Fruit fly (Drosophila melanogaster) whole organism, embryonic: Measurements from ENCODE around the gene zf30C.
A peak's percentile ranks its signal among the peaks of the same experiment; 100 is the strongest.

Experiments
- Adf1 ChIP-seq: fragments of 200-800 bp; sonication (Bioruptor generic); IDR thresholded peaks from 2 replicates; pipeline ENCODE4 v1.3.6; 2022; ENCODE audit warnings: missing biosample characterization, missing genetic modification characterization
- Aef1 ChIP-seq: fragments of 200-800 bp; sonication (Bioruptor generic); IDR thresholded peaks from 3 replicates; pipeline ENCODE4 v1.3.6; 2022; ENCODE audit warnings: missing biosample characterization, missing genetic modification characterization
- CG12219 ChIP-seq: fragments of 200-800 bp; sonication (Bioruptor generic); optimal IDR thresholded peaks from 3 replicates; lab custom pipeline; 2018; ENCODE audit warnings: missing biosample characterization, mild to moderate bottlenecking, missing genetic modification characterization
- CG12744 ChIP-seq: fragments of 200-800 bp; sonication (Bioruptor generic); optimal IDR thresholded peaks from 2 replicates; lab custom pipeline; 2016; ENCODE audit warnings: missing biosample characterization, missing genetic modification characterization
- CG13287 ChIP-seq: fragments of 200-800 bp; sonication (Bioruptor generic); IDR thresholded peaks from 2 replicates; pipeline ENCODE4 v1.3.6; 2022; ENCODE audit warnings: missing biosample characterization, missing genetic modification characterization; ENCODE audit not compliant: partially characterized antibody
- CG16813 ChIP-seq: fragments of 200-800 bp; sonication (Bioruptor generic); IDR thresholded peaks from 3 replicates; pipeline ENCODE4 v1.3.6; 2022; ENCODE audit warnings: missing biosample characterization, missing genetic modification characterization; ENCODE audit not compliant: partially characterized antibody
- CG17328 ChIP-seq: fragments of 200-800 bp; sonication (Bioruptor generic); IDR thresholded peaks from 2 replicates; pipeline ENCODE4 v1.3.6; 2022; ENCODE audit warnings: missing biosample characterization, missing genetic modification characterization
- CG3163 ChIP-seq: fragments of 200-800 bp; sonication (Bioruptor generic); optimal IDR thresholded peaks from 3 replicates; lab custom pipeline; 2016; ENCODE audit warnings: missing biosample characterization, missing genetic modification characterization
- CG42726 ChIP-seq: fragments of 200-800 bp; sonication (Bioruptor generic); IDR thresholded peaks from 2 replicates; pipeline ENCODE4 v1.3.6; 2022; ENCODE audit warnings: missing biosample characterization, missing genetic modification characterization; ENCODE audit not compliant: partially characterized antibody
- CG4360 ChIP-seq: fragments of 200-800 bp; sonication (Bioruptor generic); IDR thresholded peaks from 2 replicates; pipeline ENCODE4 v1.3.6; 2022; ENCODE audit warnings: missing biosample characterization, missing genetic modification characterization
- CG43689 ChIP-seq: fragments of 200-800 bp; sonication (Bioruptor generic); IDR thresholded peaks from 2 replicates; pipeline ENCODE4 v1.3.6; 2022; ENCODE audit warnings: missing biosample characterization, missing genetic modification characterization
- CG4617 ChIP-seq: fragments of 200-800 bp; sonication (Bioruptor generic); optimal IDR thresholded peaks from 3 replicates; lab custom pipeline; 2016; ENCODE audit warnings: missing biosample characterization, missing genetic modification characterization, borderline replicate concordance
- CG4854 ChIP-seq: fragments of 200-800 bp; sonication (Bioruptor generic); optimal IDR thresholded peaks from 2 replicates; lab custom pipeline; 2016; ENCODE audit warnings: missing biosample characterization, missing genetic modification characterization, inconsistent platforms
- CG6765 ChIP-seq: fragments of 200-800 bp; sonication (Bioruptor generic); optimal IDR thresholded peaks from 3 replicates; lab custom pipeline; 2017; ENCODE audit warnings: missing biosample characterization, mild to moderate bottlenecking, missing genetic modification characterization
- CG9609 ChIP-seq: fragments of 200-800 bp; sonication (Bioruptor generic); optimal IDR thresholded peaks from 3 replicates; lab custom pipeline; 2016; ENCODE audit warnings: missing biosample characterization, missing genetic modification characterization
- CG9727 ChIP-seq: fragments of 200-800 bp; sonication (Bioruptor generic); optimal IDR thresholded peaks from 3 replicates; lab custom pipeline; 2017; ENCODE audit warnings: missing biosample characterization, mild to moderate bottlenecking, missing genetic modification characterization
- Doc2 ChIP-seq: fragments of 200-800 bp; sonication (Bioruptor generic); IDR thresholded peaks from 2 replicates; pipeline ENCODE4 v1.3.6; 2022; ENCODE audit warnings: missing biosample characterization, missing genetic modification characterization
- Fer2 ChIP-seq: fragments of 200-800 bp; sonication (Bioruptor generic); optimal IDR thresholded peaks from 2 replicates; lab custom pipeline; 2018; ENCODE audit warnings: missing biosample characterization, mild to moderate bottlenecking, missing genetic modification characterization, moderate library complexity
- GATAe ChIP-seq: fragments of 200-800 bp; sonication (Bioruptor generic); conservative IDR thresholded peaks from 2 replicates; pipeline ENCODE4 v1.3.6; 2022; ENCODE audit warnings: missing biosample characterization, missing genetic modification characterization
- Gug ChIP-seq: fragments of 200-800 bp; sonication (Bioruptor generic); IDR thresholded peaks from 4 replicates; pipeline ENCODE4 v1.3.6; 2022; ENCODE audit warnings: missing biosample characterization, missing genetic modification characterization
- HmgZ ChIP-seq: fragments of 200-800 bp; sonication (Bioruptor generic); optimal IDR thresholded peaks from 2 replicates; lab custom pipeline; 2018; ENCODE audit warnings: missing biosample characterization, mild to moderate bottlenecking, missing genetic modification characterization
- Hr78 ChIP-seq, 2 experiments: fragments of 200-800 bp in 1 of 2; fragments of >200 bp in 1 of 2; sonication (Bioruptor generic) in 1 of 2; optimal IDR thresholded peaks; 2 replicates each; lab custom pipeline; 2017 to 2019; ENCODE audit warnings: missing biosample characterization in 2 of 2, missing genetic modification characterization in 2 of 2, mild to moderate bottlenecking in 1 of 2, moderate library complexity in 1 of 2
- Myb ChIP-seq: fragments of 200-800 bp; sonication (Bioruptor generic); optimal IDR thresholded peaks from 2 replicates; lab custom pipeline; 2016; ENCODE audit warnings: missing biosample characterization, missing genetic modification characterization
- Side ChIP-seq: fragments of 200-800 bp; sonication (Bioruptor generic); optimal IDR thresholded peaks from 2 replicates; lab custom pipeline; 2016; ENCODE audit warnings: missing biosample characterization, missing genetic modification characterization
- Six4 ChIP-seq: fragments of 200-800 bp; sonication (Bioruptor generic); optimal IDR thresholded peaks from 2 replicates; lab custom pipeline; 2016; ENCODE audit warnings: missing biosample characterization, missing genetic modification characterization
- Ssrp ChIP-seq: fragments of 200-800 bp; sonication (Bioruptor generic); optimal IDR thresholded peaks from 2 replicates; lab custom pipeline; 2018; ENCODE audit warnings: missing biosample characterization, mild to moderate bottlenecking, missing genetic modification characterization, moderate library complexity
- TFAM ChIP-seq: fragments of 200-800 bp; sonication (Bioruptor generic); optimal IDR thresholded peaks from 2 replicates; lab custom pipeline; 2017; ENCODE audit warnings: missing biosample characterization, missing genetic modification characterization, inconsistent platforms
- Vsx1 ChIP-seq: fragments of 200-800 bp; sonication (Bioruptor generic); optimal IDR thresholded peaks from 2 replicates; lab custom pipeline; 2017; ENCODE audit warnings: missing biosample characterization, mild to moderate bottlenecking, missing genetic modification characterization, missing genetic modification reagents
- br ChIP-seq: fragments of >200 bp; optimal IDR thresholded peaks from 2 replicates; lab custom pipeline; 2017
- cato ChIP-seq: fragments of 200-800 bp; sonication (Bioruptor generic); optimal IDR thresholded peaks from 2 replicates; lab custom pipeline; 2016; ENCODE audit warnings: missing biosample characterization, missing genetic modification characterization, borderline replicate concordance
- emc ChIP-seq: fragments of 200-800 bp; sonication (Bioruptor generic); optimal IDR thresholded peaks from 2 replicates; lab custom pipeline; 2016; ENCODE audit warnings: missing biosample characterization, missing genetic modification characterization
- fru ChIP-seq: fragments of >200 bp; optimal IDR thresholded peaks from 2 replicates; lab custom pipeline; 2017
- gsb ChIP-seq: fragments of 200-800 bp; sonication (Bioruptor generic); IDR thresholded peaks from 2 replicates; pipeline ENCODE4 v1.3.6; 2022; ENCODE audit warnings: missing biosample characterization, missing genetic modification characterization
- h ChIP-seq: fragments of >200 bp; optimal IDR thresholded peaks from 2 replicates; lab custom pipeline; 2017
- lola ChIP-seq, 3 experiments: fragments of >200 bp in 2 of 3; fragments of 200-800 bp in 1 of 3; sonication (Bioruptor generic) in 1 of 3; optimal IDR thresholded peaks; 2 replicates each; lab custom pipeline; 2017 to 2019; ENCODE audit warnings: missing biosample characterization in 3 of 3, missing genetic modification characterization in 3 of 3, mild to moderate bottlenecking in 1 of 3, moderate library complexity in 1 of 3
- pan ChIP-seq, 4 experiments: fragments of >200 bp in 3 of 4; fragments of 200-800 bp in 1 of 4; sonication (Bioruptor generic) in 1 of 4; optimal IDR thresholded peaks in 3 of 4; IDR thresholded peaks in 1 of 4; 2 replicates each; pipeline versions ENCODE4 v1.3.6 to Lab custom; 2017 to 2022; ENCODE audit warnings: missing biosample characterization in 2 of 4, missing genetic modification characterization in 2 of 4, mixed read lengths in 1 of 4
- pb ChIP-seq: fragments of 200-800 bp; sonication (Bioruptor generic); optimal IDR thresholded peaks from 3 replicates; lab custom pipeline; 2016; ENCODE audit warnings: missing biosample characterization, missing genetic modification characterization
- psq ChIP-seq: fragments of 200-800 bp; sonication (Bioruptor generic); optimal IDR thresholded peaks from 2 replicates; lab custom pipeline; 2017; ENCODE audit warnings: missing biosample characterization, missing genetic modification characterization
- sisA ChIP-seq: fragments of 200-800 bp; sonication (Bioruptor generic); IDR thresholded peaks from 2 replicates; pipeline ENCODE4 v1.3.6; 2022; ENCODE audit warnings: missing biosample characterization, missing genetic modification characterization
- sug ChIP-seq: fragments of 200-800 bp; optimal IDR thresholded peaks from 2 replicates; lab custom pipeline; 2019; ENCODE audit warnings: missing biosample characterization, mild to moderate bottlenecking, missing genetic modification characterization, moderate library complexity
- trh ChIP-seq: fragments of 200-800 bp; sonication (Bioruptor generic); optimal IDR thresholded peaks from 2 replicates; lab custom pipeline; 2016; ENCODE audit warnings: missing biosample characterization, missing genetic modification characterization
- twi ChIP-seq: fragments of 200-800 bp; optimal IDR thresholded peaks from 2 replicates; lab custom pipeline; 2019; ENCODE audit warnings: missing biosample characterization, mild to moderate bottlenecking, missing genetic modification characterization, moderate library complexity
- tx ChIP-seq: fragments of 200-800 bp; sonication (Bioruptor generic); optimal IDR thresholded peaks from 2 replicates; lab custom pipeline; 2016; ENCODE audit warnings: missing biosample characterization, missing genetic modification characterization
- unc-4 ChIP-seq: fragments of 200-800 bp; sonication (Bioruptor generic); IDR thresholded peaks from 2 replicates; pipeline ENCODE4 v1.3.6; 2022; ENCODE audit warnings: missing biosample characterization, missing genetic modification characterization; ENCODE audit not compliant: partially characterized antibody
- unpg ChIP-seq: fragments of 200-800 bp; sonication (Bioruptor generic); optimal IDR thresholded peaks from 3 replicates; lab custom pipeline; 2018; ENCODE audit warnings: missing biosample characterization, mild to moderate bottlenecking, missing genetic modification characterization, moderate library complexity
- yki ChIP-seq: fragments of >200 bp; optimal IDR thresholded peaks from 3 replicates; lab custom pipeline; 2018
- z ChIP-seq: fragments of 200-800 bp; sonication (Bioruptor generic); IDR thresholded peaks from 3 replicates; pipeline ENCODE4 v1.3.6; 2022; ENCODE audit warnings: missing biosample characterization, missing genetic modification characterization
- zf30C ChIP-seq: fragments of 200-800 bp; sonication (Bioruptor generic); optimal IDR thresholded peaks from 3 replicates; lab custom pipeline; 2018; ENCODE audit warnings: missing biosample characterization, mild to moderate bottlenecking, missing genetic modification characterization
- zfh2 ChIP-seq: fragments of 200-800 bp; sonication (Bioruptor generic); optimal IDR thresholded peaks from 2 replicates; lab custom pipeline; 2016; ENCODE audit warnings: missing biosample characterization, missing genetic modification characterization

The zf30C gene

DNA sequence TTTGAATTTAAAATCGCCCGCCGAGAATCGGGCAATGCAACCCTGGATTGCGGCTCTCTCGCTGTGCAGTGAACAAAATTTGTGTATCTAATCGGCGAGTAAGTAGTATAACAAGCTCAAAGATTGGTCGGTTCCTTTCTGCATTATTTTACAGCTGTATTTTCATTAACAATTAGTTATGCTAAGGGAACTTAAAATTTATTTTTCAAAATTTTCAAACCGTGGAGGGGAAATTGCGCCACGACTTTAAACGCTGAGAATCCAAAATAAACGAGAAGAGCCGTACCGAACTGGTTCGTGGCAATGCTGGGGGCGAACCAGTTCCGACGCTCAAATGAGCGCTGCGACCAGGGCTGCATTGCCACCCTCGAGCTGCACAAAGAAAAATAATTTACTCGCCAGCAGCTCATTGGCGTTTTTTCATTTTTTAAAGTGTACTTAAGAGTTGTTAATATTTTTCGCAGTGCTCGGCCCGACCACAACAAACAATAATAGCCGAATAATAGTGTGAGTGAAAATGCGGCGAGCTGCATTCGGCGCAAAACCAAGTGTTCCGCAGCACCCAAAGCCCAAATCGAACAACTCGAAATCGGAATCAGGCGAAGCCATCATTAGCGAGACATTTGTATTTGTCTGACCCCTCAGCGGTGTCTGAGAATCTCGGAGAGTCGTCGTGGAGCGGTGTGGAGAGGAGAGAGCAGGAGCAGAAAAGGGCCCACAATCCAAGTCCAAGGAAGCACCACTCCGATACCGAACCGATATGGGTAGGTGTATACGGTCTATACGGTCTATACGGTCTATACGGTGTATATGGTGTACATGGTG, at the start of gene zf30C:
TSS of gene zf30C (plus strand) at position 353 of the 825 bp plus-strand sequence.
- TF ChIP-seq Six4 (peak; percentile 79), tx (GFP tag; lab: Kevin White, UChicago) (peak; percentile 90), Gug (GFP tag; lab: Robert Waterston, UW) (peak; percentile 96), yki (lab: Kevin White, UChicago) (no peak), CG9727 (GFP tag; lab: Kevin White, UChicago) (peak; percentile 68), CG4854 (GFP tag; lab: Kevin White, UChicago) (peak; percentile 76), pb (peak; percentile 87), CG4360 (peak; percentile 73), CG12744 (GFP tag; lab: Kevin White, UChicago) (peak; percentile 82), emc (peak; percentile 85), CG42726 (GFP tag; lab: Robert Waterston, UW) (peak; percentile 57; the same call in 1 of the 2 replicates), lola (GFP tag; optimal IDR thresholded peaks at IDR 0.05; lab: Kevin White, UChicago) (peak in 1 of 3 experiments; percentile 60), CG43689 (GFP tag; lab: Robert Waterston, UW) (peak; percentile 43; the same call in 1 of the 2 replicates), zfh2 (GFP tag; lab: Kevin White, UChicago) (peak; percentile 95), CG4617 (GFP tag; lab: Kevin White, UChicago) (peak; percentile 88), sisA (peak; percentile 92), Doc2 (GFP tag; lab: Robert Waterston, UW) (0 out of 2 replicates have a peak, but pooled peaks have one; percentile 53), sug (peak; percentile 87), CG12219 (GFP tag; lab: Kevin White, UChicago) (peak; percentile 48), Ssrp (peak; percentile 76), unpg (GFP tag; lab: Kevin White, UChicago) (peak; percentile 81), trh (GFP tag; lab: Kevin White, UChicago) (peak; percentile 66), CG6765 (peak; percentile 55), Aef1 (peak; percentile 87), HmgZ (tag; lab: Kevin White, UChicago) (peak; percentile 83), CG3163 (GFP tag; lab: Kevin White, UChicago) (peak; percentile 79), twi (tag; lab: Kevin White, UChicago) (peak; percentile 31), Myb (GFP tag; lab: Kevin White, UChicago) (peak; percentile 83), pan (optimal IDR thresholded peaks at IDR 0.05; lab: Kevin White, UChicago) (no peak), pan (GFP tag; optimal IDR thresholded peaks at IDR 0.05 in 1 of 2, IDR thresholded peaks at IDR 0.05 in 1 of 2) (peak in 1 of 2 experiments; percentile 87), Hr78 (GFP tag; optimal IDR thresholded peaks at IDR 0.05; lab: Kevin White, UChicago) (peak in 1 of 2 experiments; percentile 16), CG16813 (peak; percentile 35; the same call in 1 of the 3 replicates), Vsx1 (peak; percentile 25), Adf1 (GFP tag; lab: Robert Waterston, UW) (peak; percentile 83), z (no peak), h (no peak), CG13287 (peak; percentile 66), unc-4 (GFP tag; lab: Robert Waterston, UW) (peak; percentile 41), CG9609 (peak; percentile 94), zf30C (GFP tag; lab: Kevin White, UChicago) (peak; percentile 100), CG17328 (GFP tag; lab: Robert Waterston, UW) (peak; percentile 84), psq (peak; percentile 43), GATAe (GFP tag; lab: Robert Waterston, UW) (no peak), gsb (GFP tag; lab: Robert Waterston, UW) (peak; percentile 70), Side (GFP tag; lab: Kevin White, UChicago) (peak; percentile 91), cato (GFP tag; lab: Kevin White, UChicago) (peak; percentile 61), br (lab: Kevin White, UChicago) (no peak), Fer2 (tag; lab: Kevin White, UChicago) (peak; percentile 59), fru (peak; percentile 57), TFAM (GFP tag; lab: Kevin White, UChicago) (no peak)
